Worm (Caenorhabditis elegans) whole organism, L4 larva: Measurements from ENCODE around the gene D1046.18.
A peak's percentile ranks its signal among the peaks of the same experiment; 100 is the strongest.

ENCODE experiments used
- D1046.2 ChIP-seq: fragments of 200-800 bp; sonication (Bioruptor generic); IDR thresholded peaks from 2 replicates; pipeline ENCODE4 v1.3.6; 2022; ENCODE audit warnings: missing genetic modification characterization, missing compliant biosample characterization
- F26F4.8 ChIP-seq: fragments of 200-800 bp; sonication (Bioruptor generic); conservative IDR thresholded peaks from 2 replicates; pipeline ENCODE4 v1.3.6; 2022; ENCODE audit warnings: missing genetic modification characterization, missing compliant biosample characterization
- F37D6.2 ChIP-seq: sonication (generic microtip); optimal IDR thresholded peaks from 2 replicates; lab custom pipeline; 2016; ENCODE audit warnings: mild to moderate bottlenecking, missing genetic modification characterization, missing compliant biosample characterization
- F44E2.7 ChIP-seq: fragments of 200-800 bp; sonication (Bioruptor generic); IDR thresholded peaks from 2 replicates; pipeline ENCODE4 v2.1.2; 2022; ENCODE audit warnings: missing genetic modification characterization, missing compliant biosample characterization
- T20F7.1 ChIP-seq: fragments of 200-800 bp; sonication (Bioruptor generic); optimal IDR thresholded peaks from 2 replicates; lab custom pipeline; 2018; ENCODE audit warnings: mild to moderate bottlenecking, missing genetic modification characterization, missing compliant biosample characterization
- T26A8.4 ChIP-seq: fragments of 200-800 bp; sonication (Bioruptor generic); IDR thresholded peaks from 2 replicates; pipeline ENCODE4 v1.3.6; 2022; ENCODE audit warnings: missing genetic modification characterization, missing compliant biosample characterization
- Y105C5A.15 ChIP-seq: fragments of 200-800 bp; sonication (Bioruptor generic); IDR thresholded peaks from 2 replicates; pipeline ENCODE4 v1.3.6; 2022; ENCODE audit warnings: missing genetic modification characterization, missing compliant biosample characterization
- aha-1 ChIP-seq: fragments of 150-350 bp; peaks from one replicate; lab custom pipeline; 2014; ENCODE audit warnings: missing biosample characterization, missing genetic modification characterization
- ama-1 ChIP-seq: fragments of 150-350 bp; optimal IDR thresholded peaks from 2 replicates; lab custom pipeline; 2014; ENCODE audit warnings: inconsistent platforms, mixed read lengths
- ceh-28 ChIP-seq: fragments of 150-350 bp; optimal IDR thresholded peaks from 2 replicates; lab custom pipeline; 2014; ENCODE audit warnings: missing biosample characterization, missing genetic modification reagents, missing genetic modification characterization
- ceh-32 ChIP-seq: sonication (generic microtip); optimal IDR thresholded peaks from 2 replicates; lab custom pipeline; 2016; ENCODE audit warnings: mild to moderate bottlenecking, missing genetic modification characterization, missing compliant biosample characterization; ENCODE audit not compliant: poor library complexity
- ceh-44 ChIP-seq: fragments of 200-800 bp; sonication (Bioruptor generic); IDR thresholded peaks from 2 replicates; pipeline ENCODE4 v1.3.6; 2022; ENCODE audit warnings: missing genetic modification reagents, missing genetic modification characterization, missing compliant biosample characterization
- ceh-62 ChIP-seq: sonication (generic microtip); optimal IDR thresholded peaks from 2 replicates; lab custom pipeline; 2017; ENCODE audit warnings: missing biosample characterization, missing genetic modification characterization
- ces-1 ChIP-seq: fragments of 150-350 bp; sonication (generic microtip); optimal IDR thresholded peaks from 4 replicates; lab custom pipeline; 2014; ENCODE audit warnings: missing biosample characterization, missing genetic modification reagents, missing genetic modification characterization
- daf-12 ChIP-seq: fragments of 150-350 bp; optimal IDR thresholded peaks from 2 replicates; lab custom pipeline; 2014; ENCODE audit warnings: missing biosample characterization, missing genetic modification reagents, missing genetic modification characterization
- dmd-9 ChIP-seq: fragments of 200-800 bp; sonication (Bioruptor generic); IDR thresholded peaks from 2 replicates; pipeline ENCODE4 v1.3.6; 2022; ENCODE audit warnings: missing genetic modification reagents, missing genetic modification characterization, missing compliant biosample characterization
- duxl-1 ChIP-seq: sonication (generic microtip); optimal IDR thresholded peaks from 2 replicates; lab custom pipeline; 2016; ENCODE audit warnings: mild to moderate bottlenecking, missing genetic modification characterization, moderate library complexity, missing compliant biosample characterization; ENCODE audit not compliant: poor library complexity
- egl-27 ChIP-seq: sonication (generic microtip); optimal IDR thresholded peaks from 3 replicates; lab custom pipeline; 2017; ENCODE audit warnings: missing biosample characterization, missing genetic modification reagents, missing genetic modification characterization
- fos-1 ChIP-seq: fragments of 150-350 bp; optimal IDR thresholded peaks from 2 replicates; lab custom pipeline; 2014; ENCODE audit warnings: missing biosample characterization, missing genetic modification characterization
- gei-8 ChIP-seq: fragments of 200-800 bp; sonication (Bioruptor generic); optimal IDR thresholded peaks from 2 replicates; lab custom pipeline; 2018; ENCODE audit warnings: mild to moderate bottlenecking, missing genetic modification characterization, missing compliant biosample characterization
- hif-1 ChIP-seq, 2 experiments: sonication (generic microtip); optimal IDR thresholded peaks; 2 replicates each; lab custom pipeline; 2016 to 2017; ENCODE audit warnings: missing compliant biosample characterization in 2 of 2, missing genetic modification characterization in 2 of 2, missing genetic modification reagents in 2 of 2, missing genotype in 2 of 2, mild to moderate bottlenecking in 1 of 2
- hlh-11 ChIP-seq: fragments of 200-800 bp; sonication (Bioruptor generic); optimal IDR thresholded peaks from 2 replicates; lab custom pipeline; 2018; ENCODE audit warnings: mild to moderate bottlenecking, missing genetic modification characterization, missing compliant biosample characterization
- hlh-30 ChIP-seq: sonication (generic microtip); optimal IDR thresholded peaks from 2 replicates; lab custom pipeline; 2017; ENCODE audit warnings: antibody characterized with exemption, mild to moderate bottlenecking, missing genetic modification characterization, missing compliant biosample characterization; ENCODE audit not compliant: insufficient read depth
- lim-7 ChIP-seq: fragments of 200-800 bp; sonication (Bioruptor generic); IDR thresholded peaks from 2 replicates; pipeline ENCODE4 v1.3.6; 2022; ENCODE audit warnings: missing genetic modification characterization, missing compliant biosample characterization
- lin-1 ChIP-seq: fragments of 200-800 bp; sonication (Bioruptor generic); IDR thresholded peaks from 2 replicates; pipeline ENCODE4 v1.3.6; 2022; ENCODE audit warnings: missing genetic modification reagents, missing genetic modification characterization, missing compliant biosample characterization
- lin-15B ChIP-seq: fragments of 150-350 bp; sonication (generic microtip); optimal IDR thresholded peaks from 3 replicates; lab custom pipeline; 2014; ENCODE audit warnings: missing biosample characterization, missing genetic modification characterization
- lin-38 ChIP-seq: fragments of 200-800 bp; sonication (Bioruptor generic); IDR thresholded peaks from 2 replicates; pipeline ENCODE4 v1.3.6; 2022; ENCODE audit warnings: missing genetic modification reagents, missing genetic modification characterization, missing compliant biosample characterization
- lin-39 ChIP-seq: fragments of 150-350 bp; optimal IDR thresholded peaks from 2 replicates; lab custom pipeline; 2014; ENCODE audit warnings: missing biosample characterization, missing genetic modification reagents, missing genetic modification characterization
- lir-3 ChIP-seq: sonication (generic microtip); optimal IDR thresholded peaks from 2 replicates; lab custom pipeline; 2016; ENCODE audit warnings: mild to moderate bottlenecking, missing genetic modification characterization, missing compliant biosample characterization
- madf-9 ChIP-seq: fragments of 200-800 bp; sonication (Bioruptor generic); conservative IDR thresholded peaks from 2 replicates; pipeline ENCODE4 v1.3.6; 2022; ENCODE audit warnings: missing genetic modification reagents, missing genetic modification characterization, missing compliant biosample characterization
- mdl-1 ChIP-seq, 2 experiments: fragments of 150-350 bp in 1 of 2; sonication (generic microtip) in 1 of 2; optimal IDR thresholded peaks; 2 replicates each; lab custom pipeline; 2014 to 2017; ENCODE audit warnings: missing biosample characterization in 2 of 2, missing genetic modification characterization in 2 of 2
- mep-1 ChIP-seq: fragments of 150-350 bp; sonication (generic microtip); optimal IDR thresholded peaks from 3 replicates; lab custom pipeline; 2014; ENCODE audit warnings: missing biosample characterization, missing genetic modification characterization
- mxl-3 ChIP-seq: fragments of 200-800 bp; sonication (Bioruptor generic); optimal IDR thresholded peaks from 2 replicates; lab custom pipeline; 2018; ENCODE audit warnings: mild to moderate bottlenecking, missing genetic modification characterization, missing compliant biosample characterization
- nhr-111 ChIP-seq: fragments of 200-800 bp; sonication (Bioruptor generic); optimal IDR thresholded peaks from 2 replicates; lab custom pipeline; 2018; ENCODE audit warnings: mild to moderate bottlenecking, missing genetic modification characterization, missing compliant biosample characterization
- nhr-237 ChIP-seq: sonication (generic microtip); optimal IDR thresholded peaks from 2 replicates; lab custom pipeline; 2017; ENCODE audit warnings: missing biosample characterization, missing genetic modification characterization
- nhr-25 ChIP-seq: sonication (generic microtip); optimal IDR thresholded peaks from 2 replicates; lab custom pipeline; 2017; ENCODE audit warnings: missing genetic modification characterization, mild to moderate bottlenecking, missing compliant biosample characterization, antibody characterized with exemption, moderate library complexity, borderline replicate concordance; ENCODE audit not compliant: insufficient read depth
- nhr-41 ChIP-seq: fragments of 200-800 bp; sonication (Bioruptor generic); IDR thresholded peaks from 2 replicates; pipeline ENCODE4 v1.3.6; 2022; ENCODE audit warnings: missing genetic modification reagents, missing genetic modification characterization, missing compliant biosample characterization
- nhr-6 ChIP-seq: fragments of 150-350 bp; optimal IDR thresholded peaks from 2 replicates; lab custom pipeline; 2014; ENCODE audit warnings: missing biosample characterization, missing genetic modification characterization
- nhr-77 ChIP-seq: fragments of 150-350 bp; optimal IDR thresholded peaks from 2 replicates; lab custom pipeline; 2014; ENCODE audit warnings: missing biosample characterization, missing genetic modification characterization
- php-3 ChIP-seq: fragments of 200-800 bp; sonication (Bioruptor generic); IDR thresholded peaks from 2 replicates; pipeline ENCODE4 v1.3.6; 2022; ENCODE audit warnings: missing genetic modification reagents, missing genetic modification characterization, missing compliant biosample characterization
- rbr-2 ChIP-seq: sonication (generic microtip); optimal IDR thresholded peaks from 2 replicates; lab custom pipeline; 2016; ENCODE audit warnings: missing genotype, missing genetic modification characterization, missing compliant biosample characterization
- saeg-2 ChIP-seq: fragments of 200-800 bp; sonication (Bioruptor generic); IDR thresholded peaks from 2 replicates; pipeline ENCODE4 v1.3.6; 2022; ENCODE audit warnings: missing genetic modification reagents, missing genetic modification characterization, missing compliant biosample characterization
- set-16 ChIP-seq: fragments of 200-800 bp; sonication (Bioruptor generic); IDR thresholded peaks from 2 replicates; pipeline ENCODE4 v1.3.6; 2022; ENCODE audit warnings: missing genetic modification reagents, missing genetic modification characterization, missing compliant biosample characterization
- snpc-4 ChIP-seq: fragments of 150-350 bp; optimal IDR thresholded peaks from 2 replicates; lab custom pipeline; 2014; ENCODE audit warnings: missing biosample characterization, missing genetic modification characterization
- spr-1 ChIP-seq: sonication (generic microtip); optimal IDR thresholded peaks from 2 replicates; lab custom pipeline; 2016; ENCODE audit warnings: mild to moderate bottlenecking, missing genetic modification characterization, missing compliant biosample characterization
- tag-97 ChIP-seq: fragments of 200-800 bp; sonication (Bioruptor generic); IDR thresholded peaks from 2 replicates; pipeline ENCODE4 v1.3.6; 2022; ENCODE audit warnings: missing genetic modification characterization, missing compliant biosample characterization
- tra-1 ChIP-seq: fragments of 200-800 bp; sonication (Bioruptor generic); IDR thresholded peaks from 2 replicates; pipeline ENCODE4 v1.3.6; 2022; ENCODE audit warnings: missing genetic modification reagents, missing genetic modification characterization, missing compliant biosample characterization
- unc-39 ChIP-seq: sonication (generic microtip); optimal IDR thresholded peaks from 2 replicates; lab custom pipeline; 2017; ENCODE audit warnings: missing biosample characterization, missing genetic modification characterization
- unc-62 ChIP-seq, 3 experiments: fragments of 150-350 bp in 1 of 3; sonication (generic microtip); optimal IDR thresholded peaks in 2 of 3; peaks in 1 of 3; 1 replicate in 1 of 3; 2 replicates in 2 of 3; lab custom pipeline; 2014 to 2017; ENCODE audit warnings: missing biosample characterization in 3 of 3, missing genetic modification characterization in 3 of 3, missing genetic modification reagents in 3 of 3, missing genotype in 1 of 3
- zag-1 ChIP-seq: fragments of 150-350 bp; optimal IDR thresholded peaks from 2 replicates; lab custom pipeline; 2014; ENCODE audit warnings: missing biosample characterization, missing genetic modification characterization
- zfp-2 ChIP-seq: sonication (generic microtip); optimal IDR thresholded peaks from 2 replicates; lab custom pipeline; 2016; ENCODE audit warnings: mild to moderate bottlenecking, missing genetic modification characterization, missing compliant biosample characterization
- ztf-7 ChIP-seq: fragments of 150-350 bp; optimal IDR thresholded peaks from 2 replicates; lab custom pipeline; 2014; ENCODE audit warnings: missing biosample characterization, missing genetic modification characterization

Gene D1046.18

ce11 chrIV:8891131-8891530 is 38.9 kb upstream of the D1046.18 start, which contains the start of gene spr-2 (continued):
- TF ChIP-seq lim-7 (GFP tag; lab: Robert Waterston, UW) (no peak), madf-9 (GFP tag; lab: Robert Waterston, UW) (no peak), daf-12 (no peak), lin-1 (GFP tag; lab: Robert Waterston, UW) (no peak), T20F7.1 (GFP tag; lab: Kevin White, UChicago) (peak; percentile 79), tra-1 (GFP tag; lab: Robert Waterston, UW) (no peak), lir-3 (no peak), nhr-111 (no peak), T26A8.4 (GFP tag; lab: Robert Waterston, UW) (peak; percentile 51; the same call in 1 of the 2 replicates), D1046.2 (no peak), F44E2.7 (GFP tag; lab: Robert Waterston, UW) (no peak), unc-39 (tag; lab: Kevin White, UChicago) (no peak), egl-27 (no peak), lin-15B (tag; lab: Kevin White, UChicago) (no peak), ces-1 (no peak), dmd-9 (GFP tag; lab: Robert Waterston, UW) (no peak), hif-1 (tag; optimal IDR thresholded peaks at IDR 0.05; lab: Kevin White, UChicago) (no peak), nhr-237 (tag; lab: Kevin White, UChicago) (no peak), rbr-2 (peak; percentile 73), spr-1 (tag; lab: Kevin White, UChicago) (peak; percentile 33), ceh-28 (no peak), Y105C5A.15 (no peak), ceh-44 (GFP tag; lab: Robert Waterston, UW) (no peak), fos-1 (tag; lab: Kevin White, UChicago) (no peak), ceh-62 (tag; lab: Kevin White, UChicago) (no peak), hlh-11 (no peak), set-16 (GFP tag; lab: Robert Waterston, UW) (no peak), snpc-4 (tag; lab: Kevin White, UChicago) (no peak), lin-38 (peak; percentile 75), unc-62 (GFP tag; optimal IDR thresholded peaks at IDR 0.05 in 1 of 2; lab: Kevin White, UChicago) (no peak), unc-62 (tag; optimal IDR thresholded peaks at IDR 0.05; lab: Kevin White, UChicago) (no peak), nhr-77 (tag; lab: Kevin White, UChicago) (no peak), aha-1 (tag; lab: Kevin White, UChicago) (no peak), nhr-6 (peak; percentile 60), mxl-3 (peak; percentile 44), F26F4.8 (GFP tag; lab: Robert Waterston, UW) (no peak), mdl-1 (tag; optimal IDR thresholded peaks at IDR 0.05; lab: Kevin White, UChicago) (no peak), tag-97 (GFP tag; lab: Robert Waterston, UW) (no peak), php-3 (GFP tag; lab: Robert Waterston, UW) (no peak), lin-39 (tag; lab: Kevin White, UChicago) (no peak), saeg-2 (GFP tag; lab: Robert Waterston, UW) (no peak), zfp-2 (tag; lab: Kevin White, UChicago) (no peak), nhr-25 (tag; lab: Kevin White, UChicago) (no peak), duxl-1 (tag; lab: Kevin White, UChicago) (peak; percentile 35), F37D6.2 (peak; percentile 35), nhr-41 (no peak), ama-1 (lab: Kevin White, UChicago) (no peak), ceh-32 (tag; lab: Kevin White, UChicago) (no peak), ztf-7 (tag; lab: Kevin White, UChicago) (peak; percentile 62), zag-1 (tag; lab: Kevin White, UChicago) (no peak), mep-1 (tag; lab: Kevin White, UChicago) (peak; percentile 79), gei-8 (GFP tag; lab: Kevin White, UChicago) (no peak), hlh-30 (tag; lab: Kevin White, UChicago) (peak; percentile 70)
